Fruit fly (Drosophila melanogaster): Measurements from ENCODE around the gene CAH16.

The CAH16 gene

DNA sequence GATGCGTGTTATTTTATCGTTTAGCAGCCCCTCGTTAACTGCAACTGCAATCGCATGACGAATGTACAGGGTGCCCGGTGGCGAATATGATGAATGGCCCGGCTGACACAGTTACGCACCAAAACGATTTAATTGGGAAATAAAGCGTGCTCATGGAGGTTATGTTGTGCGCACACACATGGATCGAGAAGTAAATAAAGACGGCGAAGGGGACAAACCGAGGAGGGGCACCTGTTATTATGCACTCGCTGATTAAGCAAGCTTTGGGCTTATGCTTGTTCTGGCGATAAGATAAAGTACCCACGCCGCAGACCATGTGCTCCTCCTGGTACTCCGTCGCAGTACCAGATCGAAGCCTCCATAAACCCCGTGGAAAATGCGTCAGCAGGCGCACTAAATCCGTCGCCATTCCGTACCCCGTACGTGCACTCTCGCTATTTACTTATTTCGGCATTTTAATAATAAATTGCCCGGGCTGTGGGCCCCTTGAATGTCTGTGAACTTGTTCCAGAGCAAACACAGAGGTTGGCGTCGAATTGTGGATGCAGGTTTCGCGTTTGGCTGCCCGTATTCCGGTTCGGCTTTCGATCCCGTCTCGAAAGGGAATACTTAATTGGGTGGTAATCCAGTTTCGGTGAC, 34.9 kb upstream of the CAH16 start (continued):
- TF ChIP-seq Rel (GFP tag; optimal IDR thresholded peaks at IDR 0.05) (no peak), Rel (tag; optimal IDR thresholded peaks at IDR 0.05) (peak; percentile 59), CG32264 (GFP tag; optimal IDR thresholded peaks at IDR 0.05) (no peak), Sp1 (GFP tag; optimal IDR thresholded peaks at IDR 0.05) (peak; percentile 56), CG9705 (GFP tag; optimal IDR thresholded peaks at IDR 0.05) (no peak), Myc (optimal IDR thresholded peaks at IDR 0.05) (no peak), dmrt93B (GFP tag; optimal IDR thresholded peaks at IDR 0.05) (peak; percentile 22), GATAd (GFP tag; optimal IDR thresholded peaks at IDR 0.05) (no peak), dsf (GFP tag; optimal IDR thresholded peaks at IDR 0.05; ENCODE audit: borderline replicate concordance) (no peak), br (GFP tag; optimal IDR thresholded peaks at IDR 0.05) (peak; percentile 72), lola (GFP tag; optimal IDR thresholded peaks at IDR 0.05) (no peak), Dfd (GFP tag; optimal IDR thresholded peaks at IDR 0.05) (no peak), dl (GFP tag; optimal IDR thresholded peaks at IDR 0.05; ENCODE audit: insufficient read depth in 1 of 2, partially characterized antibody in 2 of 2) (no peak), tai (GFP tag; optimal IDR thresholded peaks at IDR 0.05) (no peak), Hr78 (GFP tag; optimal IDR thresholded peaks at IDR 0.05) (no peak)

DNA sequence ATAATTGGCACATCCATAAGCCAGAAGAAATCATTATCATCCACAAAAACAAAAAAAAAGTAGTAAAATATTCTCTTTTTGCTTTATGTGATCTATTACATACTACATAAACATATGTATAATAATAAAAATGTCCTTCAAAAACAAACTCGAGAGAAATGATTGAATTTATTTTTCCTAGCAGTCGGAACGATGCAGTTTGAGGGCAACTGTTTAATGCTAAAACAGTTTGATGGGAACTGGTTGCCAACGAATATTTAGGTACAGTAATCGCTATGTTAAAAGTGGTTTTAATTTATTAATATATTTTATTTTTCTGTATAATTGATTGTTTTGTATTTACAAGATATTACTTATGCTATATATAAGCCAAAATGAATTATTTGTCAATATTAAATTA, 28.9 kb upstream of the CAH16 start:
- no peak for TF ChIP-seq CG9705 (GFP tag; optimal IDR thresholded peaks at IDR 0.05)
- TF ChIP-seq Myc (optimal IDR thresholded peaks at IDR 0.05), result peak; percentile 63
- no peak for TF ChIP-seq OdsH (GFP tag; optimal IDR thresholded peaks at IDR 0.05)
- TF ChIP-seq Sp1 (GFP tag; optimal IDR thresholded peaks at IDR 0.05), result no peak
- TF ChIP-seq sv (GFP tag; optimal IDR thresholded peaks at IDR 0.05), result no peak
- no peak for TF ChIP-seq rgr (GFP tag; optimal IDR thresholded peaks at IDR 0.05)
- TF ChIP-seq Dif (GFP tag; optimal IDR thresholded peaks at IDR 0.05; ENCODE audit: partially characterized antibody), result no peak

DNA sequence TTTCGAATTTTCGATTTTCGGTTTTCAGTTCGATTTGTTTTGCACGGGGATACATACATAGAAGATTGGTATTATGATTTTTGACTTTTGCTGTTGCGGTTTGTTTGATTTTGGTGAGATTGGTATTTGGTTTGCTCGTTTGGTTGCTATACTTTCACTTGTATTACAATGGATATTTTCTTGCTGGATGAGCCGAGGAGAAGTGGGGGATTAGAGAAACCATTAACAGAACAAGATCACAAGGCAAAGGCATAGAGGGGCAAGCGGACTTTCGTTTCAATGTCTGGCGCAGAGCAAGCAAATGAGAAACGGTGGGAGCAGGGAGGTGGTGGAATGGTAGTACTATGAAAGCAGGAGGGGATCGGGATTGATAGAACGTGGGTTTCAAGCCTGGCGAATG, 27.8 kb upstream of the CAH16 start, which contains the start of gene CG15563:
TSS of gene CG15563 (minus strand) at position 101 of the 400 bp plus-strand sequence.
- TF ChIP-seq OdsH (GFP tag; optimal IDR thresholded peaks at IDR 0.05), result no peak
- TF ChIP-seq Sp1 (GFP tag; optimal IDR thresholded peaks at IDR 0.05), result no peak
- no peak for TF ChIP-seq pan (optimal IDR thresholded peaks at IDR 0.05)
- TF ChIP-seq rgr (GFP tag; optimal IDR thresholded peaks at IDR 0.05), result no peak
- TF ChIP-seq woc (GFP tag; optimal IDR thresholded peaks at IDR 0.05), result no peak
- no peak for TF ChIP-seq Jra (GFP tag; optimal IDR thresholded peaks at IDR 0.05)
- no peak for TF ChIP-seq N (GFP tag; optimal IDR thresholded peaks at IDR 0.05)
- TF ChIP-seq GATAd (GFP tag; optimal IDR thresholded peaks at IDR 0.05), result no peak
- TF ChIP-seq lola (GFP tag; optimal IDR thresholded peaks at IDR 0.05), result no peak
- TF ChIP-seq fru (GFP tag; optimal IDR thresholded peaks at IDR 0.05), result no peak
- TF ChIP-seq Hr78 (GFP tag; optimal IDR thresholded peaks at IDR 0.05), result no peak

DNA sequence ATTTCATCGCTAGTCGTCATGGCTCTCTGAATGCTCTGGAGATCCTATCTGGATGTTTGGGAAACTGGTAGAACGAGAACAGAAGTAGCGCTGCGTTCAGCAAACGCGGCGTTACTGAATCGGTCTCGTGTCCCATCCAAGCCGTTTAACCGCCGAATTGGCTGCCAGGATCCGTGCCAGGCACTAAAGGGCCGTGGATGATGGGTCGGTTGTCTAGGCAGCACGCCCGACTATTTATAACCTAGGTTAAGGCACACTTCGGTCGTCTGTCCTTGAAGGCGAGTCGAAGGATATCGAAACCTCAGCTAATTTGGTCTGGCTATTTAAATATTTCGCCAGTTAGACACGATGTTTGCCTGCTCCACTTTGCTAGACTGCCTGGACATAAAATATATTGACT, 24.8 kb upstream of the CAH16 start, which contains the start of gene CG15564:
TSS of gene CG15564 (minus strand) at position 101 of the 400 bp plus-strand sequence.
- TF ChIP-seq dmrt93B (GFP tag; optimal IDR thresholded peaks at IDR 0.05) (no peak), psq (GFP tag; optimal IDR thresholded peaks at IDR 0.05) (no peak), foxo (GFP tag; optimal IDR thresholded peaks at IDR 0.05) (no peak), Hr78 (GFP tag; optimal IDR thresholded peaks at IDR 0.05) (no peak), rgr (GFP tag; optimal IDR thresholded peaks at IDR 0.05) (no peak), Vsx2 (GFP tag; optimal IDR thresholded peaks at IDR 0.05; ENCODE audit: partially characterized antibody) (no peak), Myc (optimal IDR thresholded peaks at IDR 0.05) (no peak), Hr83 (GFP tag; optimal IDR thresholded peaks at IDR 0.05; ENCODE audit: poor library complexity, severe bottlenecking) (no peak), h (GFP tag; optimal IDR thresholded peaks at IDR 0.05) (no peak), dl (GFP tag; optimal IDR thresholded peaks at IDR 0.05; ENCODE audit: insufficient read depth in 1 of 2, partially characterized antibody in 2 of 2) (no peak), Hnf4 (GFP tag; optimal IDR thresholded peaks at IDR 0.05) (no peak), GATAd (GFP tag; optimal IDR thresholded peaks at IDR 0.05) (no peak), Jra (GFP tag; optimal IDR thresholded peaks at IDR 0.05) (no peak), pan (optimal IDR thresholded peaks at IDR 0.05) (no peak), brk (GFP tag; optimal IDR thresholded peaks at IDR 0.05) (no peak)

DNA sequence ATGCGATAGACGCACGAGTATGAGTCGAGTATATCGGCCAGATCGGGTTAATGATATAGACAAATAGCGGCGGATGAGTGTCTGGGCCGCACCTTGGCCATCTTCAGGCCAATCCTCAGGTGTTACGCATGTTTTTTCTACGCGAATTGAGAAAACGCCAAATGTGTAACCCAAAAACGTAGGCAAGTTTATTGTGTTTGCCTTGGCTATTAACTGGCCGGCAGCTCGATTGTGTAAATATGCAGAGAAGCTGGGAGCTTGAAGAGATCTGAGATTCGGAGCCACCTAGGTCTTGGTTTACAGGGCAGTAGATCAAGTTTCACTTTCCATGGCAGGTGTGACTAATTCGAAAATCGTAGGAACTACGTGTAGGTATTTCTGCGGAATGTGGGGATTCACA, 20.0 kb upstream of the CAH16 start:
- TF ChIP-seq HLH106 (tag; optimal IDR thresholded peaks at IDR 0.05), result no peak
- TF ChIP-seq woc (GFP tag; optimal IDR thresholded peaks at IDR 0.05), result no peak
- no peak for TF ChIP-seq Dfd (GFP tag; optimal IDR thresholded peaks at IDR 0.05)
- TF ChIP-seq Hnf4 (GFP tag; optimal IDR thresholded peaks at IDR 0.05), result no peak
- TF ChIP-seq Dif (GFP tag; optimal IDR thresholded peaks at IDR 0.05; ENCODE audit: partially characterized antibody), result no peak
- TF ChIP-seq Myc (optimal IDR thresholded peaks at IDR 0.05), result no peak
- no peak for TF ChIP-seq OdsH (GFP tag; optimal IDR thresholded peaks at IDR 0.05)
- TF ChIP-seq Vsx2 (GFP tag; optimal IDR thresholded peaks at IDR 0.05; ENCODE audit: partially characterized antibody), result no peak
